Fruit fly (Drosophila melanogaster): ENCODE data around the gene FoxK.

Gene FoxK

dm6 chr3L:11119901-11120418 lies 623 bp downstream of the FoxK start (continued):
- no peak for TF ChIP-seq CG7745 (tag; optimal IDR thresholded peaks at IDR 0.05)
- TF ChIP-seq Sin3A (optimal IDR thresholded peaks at IDR 0.05), result no peak
- 0 out of 3 replicates have a peak, but pooled peaks have one; percentile 14 for TF ChIP-seq CG11695 (GFP tag; IDR thresholded peaks at IDR 0.05)
- no peak for TF ChIP-seq fd96Cb (tag; optimal IDR thresholded peaks at IDR 0.05)
- TF ChIP-seq CG13296 (GFP tag; optimal IDR thresholded peaks at IDR 0.05), result peak; percentile 64
- no peak for TF ChIP-seq CkIIα-i1 (GFP tag; IDR thresholded peaks at IDR 0.05)
- no peak for TF ChIP-seq MESR4 (GFP tag; optimal IDR thresholded peaks at IDR 0.05)
- peak; percentile 14 for TF ChIP-seq Fer2 (tag; optimal IDR thresholded peaks at IDR 0.05)
- no peak for TF ChIP-seq CG34224 (GFP tag; IDR thresholded peaks at IDR 0.05; ENCODE audit: partially characterized antibody)
- TF ChIP-seq CG11085 (GFP tag; IDR thresholded peaks at IDR 0.05), result no peak
- no peak for TF ChIP-seq CG13287 (GFP tag; IDR thresholded peaks at IDR 0.05; ENCODE audit: partially characterized antibody)
- TF ChIP-seq gfzf (GFP tag; optimal IDR thresholded peaks at IDR 0.05), result no peak
- peak in 1 of 3 experiments; percentile 90 for TF ChIP-seq Stat92E (GFP tag; optimal IDR thresholded peaks at IDR 0.05)
- peak; percentile 96 for TF ChIP-seq abd-A (tag; optimal IDR thresholded peaks at IDR 0.05)
- TF ChIP-seq ftz-f1 (GFP tag; optimal IDR thresholded peaks at IDR 0.05), result no peak
- TF ChIP-seq Dbx (GFP tag; IDR thresholded peaks at IDR 0.05), result 0 out of 3 replicates have a peak, but pooled peaks have one; percentile 17
- TF ChIP-seq otp (GFP tag; IDR thresholded peaks at IDR 0.05), result no peak
- TF ChIP-seq CG4424 (GFP tag; optimal IDR thresholded peaks at IDR 0.05), result no peak
- TF ChIP-seq sc (optimal IDR thresholded peaks at IDR 0.05), result no peak
- TF ChIP-seq sc (GFP tag; optimal IDR thresholded peaks at IDR 0.05), result peak; percentile 42
- no peak for TF ChIP-seq vvl (GFP tag; IDR thresholded peaks at IDR 0.05)
- no peak for TF ChIP-seq en (GFP tag; optimal IDR thresholded peaks at IDR 0.05)
- no peak for TF ChIP-seq CTCF (GFP tag; optimal IDR thresholded peaks at IDR 0.05)
- TF ChIP-seq CG2199 (GFP tag; IDR thresholded peaks at IDR 0.05), result no peak
- TF ChIP-seq Max (GFP tag; optimal IDR thresholded peaks at IDR 0.05), result no peak
- TF ChIP-seq CG3995 (GFP tag; optimal IDR thresholded peaks at IDR 0.05), result no peak
- TF ChIP-seq ham (GFP tag; IDR thresholded peaks at IDR 0.05), result no peak
- no peak for TF ChIP-seq CG12236 (GFP tag; optimal IDR thresholded peaks at IDR 0.05)
- TF ChIP-seq CG18599 (GFP tag; optimal IDR thresholded peaks at IDR 0.05), result peak; percentile 67
- TF ChIP-seq Trl (optimal IDR thresholded peaks at IDR 0.05), result peak in 1 of 2 experiments; percentile 68
- no peak for TF ChIP-seq Trl (GFP tag; optimal IDR thresholded peaks at IDR 0.05)
- TF ChIP-seq lov (optimal IDR thresholded peaks at IDR 0.05), result no peak
- no peak for TF ChIP-seq lov (GFP tag; IDR thresholded peaks at IDR 0.05)
- TF ChIP-seq CG1602 (GFP tag; optimal IDR thresholded peaks at IDR 0.05), result no peak
- TF ChIP-seq NC2α (GFP tag; optimal IDR thresholded peaks at IDR 0.05), result no peak
- TF ChIP-seq Mrtf (GFP tag; IDR thresholded peaks at IDR 0.05), result no peak
- no peak for TF ChIP-seq CG18619 (GFP tag; optimal IDR thresholded peaks at IDR 0.05)
- no peak for TF ChIP-seq gro (GFP tag; optimal IDR thresholded peaks at IDR 0.05)
- no peak for TF ChIP-seq HLH3B (GFP tag; IDR thresholded peaks at IDR 0.05)
- TF ChIP-seq HLH4C (GFP tag; IDR thresholded peaks at IDR 0.05; ENCODE audit: partially characterized antibody), result no peak
- TF ChIP-seq odd (GFP tag; optimal IDR thresholded peaks at IDR 0.05), result peak; percentile 47
- peak; percentile 48 for TF ChIP-seq sob (GFP tag; IDR thresholded peaks at IDR 0.05)
- TF ChIP-seq caup (GFP tag; optimal IDR thresholded peaks at IDR 0.05; ENCODE audit: severe bottlenecking), result peak; percentile 70
- TF ChIP-seq CG3847 (GFP tag; IDR thresholded peaks at IDR 0.05), result no peak; the same call in 1 of the 2 replicates
- TF ChIP-seq dimm (GFP tag; IDR thresholded peaks at IDR 0.05), result no peak
- no peak for TF ChIP-seq CG7357 (GFP tag; IDR thresholded peaks at IDR 0.05)
- no peak for TF ChIP-seq CG10366 (GFP tag; IDR thresholded peaks at IDR 0.05)
- peak; percentile 5 for TF ChIP-seq CG17912 (GFP tag; optimal IDR thresholded peaks at IDR 0.05)
- TF ChIP-seq br (optimal IDR thresholded peaks at IDR 0.05), result no peak
- TF ChIP-seq scrt (GFP tag; optimal IDR thresholded peaks at IDR 0.05), result peak; percentile 41
- no peak for TF ChIP-seq dan (GFP tag; IDR thresholded peaks at IDR 0.05)
- TF ChIP-seq CG7928 (GFP tag; optimal IDR thresholded peaks at IDR 0.05), result no peak
- TF ChIP-seq luna (GFP tag; optimal IDR thresholded peaks at IDR 0.05), result no peak
